Fruit fly (Drosophila melanogaster) whole organism, embryonic: Measurements from ENCODE around the gene CG13126.

Experiments
- Atf6 ChIP-seq: fragments of 200-800 bp; sonication (Bioruptor generic); IDR thresholded peaks from 2 replicates; pipeline ENCODE4 v1.3.6; 2022; ENCODE audit warnings: missing biosample characterization, missing genetic modification characterization
- CG10274 ChIP-seq: fragments of 200-800 bp; sonication (Bioruptor generic); optimal IDR thresholded peaks from 3 replicates; lab custom pipeline; 2017; ENCODE audit warnings: missing biosample characterization, mild to moderate bottlenecking, missing genetic modification characterization
- CG10321 ChIP-seq: fragments of 200-800 bp; sonication (Bioruptor generic); IDR thresholded peaks from 2 replicates; pipeline ENCODE4 v1.3.6; 2022; ENCODE audit warnings: missing biosample characterization, missing genetic modification characterization
- CG11560 ChIP-seq: fragments of 200-800 bp; sonication (Bioruptor generic); IDR thresholded peaks from 3 replicates; pipeline ENCODE4 v1.3.6; 2022; ENCODE audit warnings: missing biosample characterization, missing genetic modification characterization
- CG12104 ChIP-seq: fragments of 200-800 bp; sonication (Bioruptor generic); optimal IDR thresholded peaks from 3 replicates; lab custom pipeline; 2016; ENCODE audit warnings: missing biosample characterization, missing genetic modification characterization
- CG13296 ChIP-seq: fragments of 200-800 bp; sonication (Bioruptor generic); optimal IDR thresholded peaks from 3 replicates; lab custom pipeline; 2018; ENCODE audit warnings: missing biosample characterization, mild to moderate bottlenecking, missing genetic modification characterization
- CG15479 ChIP-seq: fragments of 200-800 bp; sonication (Bioruptor generic); optimal IDR thresholded peaks from 3 replicates; lab custom pipeline; 2019; ENCODE audit warnings: missing biosample characterization, mild to moderate bottlenecking, missing genetic modification characterization, moderate library complexity
- CG17385 ChIP-seq: fragments of 200-800 bp; sonication (Bioruptor generic); optimal IDR thresholded peaks from 3 replicates; lab custom pipeline; 2018; ENCODE audit warnings: missing biosample characterization, mild to moderate bottlenecking, missing genetic modification characterization
- CG2889 ChIP-seq: fragments of 200-800 bp; sonication (Bioruptor generic); IDR thresholded peaks from 3 replicates; pipeline ENCODE4 v1.3.6; 2022; ENCODE audit warnings: missing biosample characterization, missing genetic modification characterization
- CG31388 ChIP-seq: fragments of 200-800 bp; sonication (Bioruptor generic); optimal IDR thresholded peaks from 2 replicates; lab custom pipeline; 2016; ENCODE audit warnings: missing biosample characterization, missing genetic modification characterization
- CG3163 ChIP-seq: fragments of 200-800 bp; sonication (Bioruptor generic); optimal IDR thresholded peaks from 3 replicates; lab custom pipeline; 2016; ENCODE audit warnings: missing biosample characterization, missing genetic modification characterization
- CG4424 ChIP-seq: fragments of 200-800 bp; sonication (Bioruptor generic); optimal IDR thresholded peaks from 3 replicates; lab custom pipeline; 2016; ENCODE audit warnings: missing biosample characterization, missing genetic modification characterization
- CG5180 ChIP-seq: fragments of 200-800 bp; sonication (Bioruptor generic); optimal IDR thresholded peaks from 3 replicates; lab custom pipeline; 2017; ENCODE audit warnings: missing biosample characterization, missing genetic modification characterization, mild to moderate bottlenecking, moderate library complexity, missing genetic modification reagents
- CG5245 ChIP-seq: fragments of 200-800 bp; sonication (Bioruptor generic); optimal IDR thresholded peaks from 3 replicates; lab custom pipeline; 2016; ENCODE audit warnings: missing biosample characterization, missing genetic modification characterization
- CG9215 ChIP-seq: fragments of 200-800 bp; sonication (Bioruptor generic); IDR thresholded peaks from 2 replicates; pipeline ENCODE4 v1.3.6; 2022; ENCODE audit warnings: missing biosample characterization, missing genetic modification characterization
- CG9609 ChIP-seq: fragments of 200-800 bp; sonication (Bioruptor generic); optimal IDR thresholded peaks from 3 replicates; lab custom pipeline; 2016; ENCODE audit warnings: missing biosample characterization, missing genetic modification characterization
- CG9876 ChIP-seq: fragments of 200-800 bp; sonication (Bioruptor generic); optimal IDR thresholded peaks from 2 replicates; lab custom pipeline; 2016; ENCODE audit warnings: missing biosample characterization, missing genetic modification characterization
- D19B ChIP-seq: fragments of 200-800 bp; sonication (Bioruptor generic); optimal IDR thresholded peaks from 2 replicates; lab custom pipeline; 2017; ENCODE audit warnings: missing biosample characterization, mild to moderate bottlenecking, missing genetic modification characterization
- Dbx ChIP-seq: fragments of 200-800 bp; sonication (Bioruptor generic); IDR thresholded peaks from 3 replicates; pipeline ENCODE4 v1.3.6; 2022; ENCODE audit warnings: missing biosample characterization, missing genetic modification characterization
- Deaf1 ChIP-seq: fragments of 200-800 bp; optimal IDR thresholded peaks from 3 replicates; lab custom pipeline; 2019; ENCODE audit warnings: missing biosample characterization, mild to moderate bottlenecking, missing genetic modification characterization, moderate library complexity
- Doc2 ChIP-seq: fragments of 200-800 bp; sonication (Bioruptor generic); IDR thresholded peaks from 2 replicates; pipeline ENCODE4 v1.3.6; 2022; ENCODE audit warnings: missing biosample characterization, missing genetic modification characterization
- Fer1 ChIP-seq: fragments of 200-800 bp; sonication (Bioruptor generic); optimal IDR thresholded peaks from 2 replicates; lab custom pipeline; 2017; ENCODE audit warnings: missing biosample characterization, mild to moderate bottlenecking, missing genetic modification characterization
- Gug ChIP-seq: fragments of 200-800 bp; sonication (Bioruptor generic); IDR thresholded peaks from 4 replicates; pipeline ENCODE4 v1.3.6; 2022; ENCODE audit warnings: missing biosample characterization, missing genetic modification characterization
- HHEX ChIP-seq: fragments of 200-800 bp; sonication (Bioruptor generic); optimal IDR thresholded peaks from 3 replicates; lab custom pipeline; 2017; ENCODE audit warnings: missing biosample characterization, mild to moderate bottlenecking, missing genetic modification characterization, missing genetic modification reagents
- HLH54F ChIP-seq: fragments of 200-800 bp; sonication (Bioruptor generic); optimal IDR thresholded peaks from 3 replicates; lab custom pipeline; 2016; ENCODE audit warnings: missing biosample characterization, missing genetic modification characterization
- Hr51 ChIP-seq, 2 experiments: fragments of 200-800 bp; sonication (Bioruptor generic); optimal IDR thresholded peaks; 2 replicates in 1 of 2; 3 replicates in 1 of 2; lab custom pipeline; 2016 to 2018; ENCODE audit warnings: missing biosample characterization in 2 of 2, missing genetic modification characterization in 2 of 2, mild to moderate bottlenecking in 1 of 2, moderate library complexity in 1 of 2
- Nf-YB ChIP-seq: fragments of 200-800 bp; sonication (Bioruptor generic); optimal IDR thresholded peaks from 3 replicates; lab custom pipeline; 2019; ENCODE audit warnings: missing biosample characterization, mild to moderate bottlenecking, missing genetic modification characterization, moderate library complexity
- Oaz ChIP-seq: fragments of 200-800 bp; sonication (Bioruptor generic); IDR thresholded peaks from 2 replicates; pipeline ENCODE4 v1.3.6; 2022; ENCODE audit warnings: missing biosample characterization, missing genetic modification characterization
- Rfx ChIP-seq: fragments of 200-800 bp; sonication (Bioruptor generic); IDR thresholded peaks from 2 replicates; pipeline ENCODE4 v1.3.6; 2022; ENCODE audit warnings: missing biosample characterization, missing genetic modification characterization
- Scr ChIP-seq: fragments of 200-800 bp; sonication (Bioruptor generic); IDR thresholded peaks from 2 replicates; pipeline ENCODE4 v1.3.6; 2022; ENCODE audit warnings: missing biosample characterization, missing genetic modification characterization; ENCODE audit not compliant: partially characterized antibody
- Tbp ChIP-seq: fragments of >200 bp; optimal IDR thresholded peaks from 2 replicates; lab custom pipeline; 2018; ENCODE audit warnings: missing biosample characterization, missing genetic modification characterization
- Trl ChIP-seq, 3 experiments: fragments of >200 bp in 2 of 3; fragments of 200-800 bp in 1 of 3; sonication (Bioruptor generic) in 1 of 3; optimal IDR thresholded peaks; 2 replicates in 1 of 3; 3 replicates in 2 of 3; lab custom pipeline; 2016 to 2017; ENCODE audit warnings: missing biosample characterization in 1 of 3, missing genetic modification characterization in 1 of 3
- ab ChIP-seq: fragments of 200-800 bp; sonication (Bioruptor generic); optimal IDR thresholded peaks from 2 replicates; lab custom pipeline; 2016; ENCODE audit warnings: missing biosample characterization, missing genetic modification characterization
- da ChIP-seq: fragments of 200-800 bp; sonication (Bioruptor generic); optimal IDR thresholded peaks from 2 replicates; lab custom pipeline; 2016; ENCODE audit warnings: missing biosample characterization, missing genetic modification characterization
- emc ChIP-seq: fragments of 200-800 bp; sonication (Bioruptor generic); optimal IDR thresholded peaks from 2 replicates; lab custom pipeline; 2016; ENCODE audit warnings: missing biosample characterization, missing genetic modification characterization
- gro ChIP-seq: fragments of 200-800 bp; sonication (Bioruptor generic); optimal IDR thresholded peaks from 2 replicates; lab custom pipeline; 2016; ENCODE audit warnings: missing biosample characterization, missing genetic modification characterization
- h ChIP-seq: fragments of >200 bp; optimal IDR thresholded peaks from 2 replicates; lab custom pipeline; 2017
- lab ChIP-seq: fragments of 200-800 bp; sonication (Bioruptor generic); optimal IDR thresholded peaks from 3 replicates; lab custom pipeline; 2017; ENCODE audit warnings: missing biosample characterization, missing genetic modification characterization, mild to moderate bottlenecking, moderate library complexity, missing genetic modification reagents
- mam ChIP-seq: fragments of 200-800 bp; sonication (Bioruptor generic); optimal IDR thresholded peaks from 3 replicates; lab custom pipeline; 2016; ENCODE audit warnings: missing biosample characterization, missing genetic modification characterization
- onecut ChIP-seq: fragments of 200-800 bp; sonication (Bioruptor generic); IDR thresholded peaks from 2 replicates; pipeline ENCODE4 v1.3.6; 2022; ENCODE audit warnings: missing biosample characterization, missing genetic modification characterization
- pnt ChIP-seq: fragments of 200-800 bp; sonication (Bioruptor generic); optimal IDR thresholded peaks from 3 replicates; lab custom pipeline; 2016; ENCODE audit warnings: missing biosample characterization, missing genetic modification characterization
- ranshi ChIP-seq: fragments of 200-800 bp; sonication (Bioruptor generic); IDR thresholded peaks from 2 replicates; pipeline ENCODE4 v1.3.6; 2022; ENCODE audit warnings: missing biosample characterization, missing genetic modification characterization
- repo ChIP-seq: fragments of 200-800 bp; sonication (Bioruptor generic); optimal IDR thresholded peaks from 2 replicates; lab custom pipeline; 2016; ENCODE audit warnings: missing biosample characterization, missing genetic modification characterization
- rib ChIP-seq: fragments of 200-800 bp; sonication (Bioruptor generic); IDR thresholded peaks from 2 replicates; pipeline ENCODE4 v1.3.6; 2022; ENCODE audit warnings: missing biosample characterization, missing genetic modification characterization
- schlank ChIP-seq: fragments of 200-800 bp; sonication (Bioruptor generic); optimal IDR thresholded peaks from 2 replicates; lab custom pipeline; 2018; ENCODE audit warnings: missing biosample characterization, mild to moderate bottlenecking, missing genetic modification characterization
- ssp ChIP-seq: fragments of 200-800 bp; sonication (Bioruptor generic); IDR thresholded peaks from 2 replicates; pipeline ENCODE4 v1.3.6; 2022; ENCODE audit warnings: missing biosample characterization, missing genetic modification characterization
- toy ChIP-seq: fragments of 200-800 bp; sonication (Bioruptor generic); IDR thresholded peaks from 2 replicates; pipeline ENCODE4 v1.3.6; 2022; ENCODE audit warnings: missing biosample characterization, missing genetic modification characterization
- wek ChIP-seq: fragments of 200-800 bp; sonication (Bioruptor generic); optimal IDR thresholded peaks from 3 replicates; lab custom pipeline; 2018; ENCODE audit warnings: missing biosample characterization, mild to moderate bottlenecking, missing genetic modification characterization, moderate library complexity
- zen ChIP-seq: fragments of 200-800 bp; sonication (Bioruptor generic); optimal IDR thresholded peaks from 3 replicates; lab custom pipeline; 2018; ENCODE audit warnings: missing biosample characterization, mild to moderate bottlenecking, missing genetic modification characterization, moderate library complexity
- zf30C ChIP-seq: fragments of 200-800 bp; sonication (Bioruptor generic); optimal IDR thresholded peaks from 3 replicates; lab custom pipeline; 2018; ENCODE audit warnings: missing biosample characterization, mild to moderate bottlenecking, missing genetic modification characterization

Gene CG13126

dm6 chr2L:9984078-9984772, 30.2 kb upstream of the CG13126 start, which contains the start of gene bib (continued):
- peak; percentile 19 for TF ChIP-seq HLH54F (GFP tag; lab: Kevin White, UChicago)
- peak; percentile 14; the same call in 1 of the 2 replicates for TF ChIP-seq ranshi (GFP tag; lab: Robert Waterston, UW)
- peak; percentile 22; the same call in 1 of the 2 replicates for TF ChIP-seq Scr
- peak; percentile 80 for TF ChIP-seq CG15479 (GFP tag; lab: Kevin White, UChicago)
- TF ChIP-seq CG17385 (GFP tag; lab: Kevin White, UChicago) = peak; percentile 81
- peak; percentile 87 for TF ChIP-seq zen (tag; lab: Kevin White, UChicago)
- TF ChIP-seq Tbp (GFP tag; lab: Kevin White, UChicago) = no peak
- no peak for TF ChIP-seq rib
- peak; percentile 73 for TF ChIP-seq CG13296 (GFP tag; lab: Kevin White, UChicago)
- peak; percentile 88 for TF ChIP-seq lab
- peak; percentile 87 for TF ChIP-seq Fer1
- TF ChIP-seq mam (GFP tag; lab: Kevin White, UChicago) = peak; percentile 4
- peak; percentile 32 for TF ChIP-seq CG31388 (GFP tag; lab: Kevin White, UChicago)
- peak; percentile 96 for TF ChIP-seq CG5180 (GFP tag; lab: Kevin White, UChicago)
- TF ChIP-seq Nf-YB (GFP tag; lab: Kevin White, UChicago) = peak; percentile 70
- TF ChIP-seq CG9609 (GFP tag; lab: Kevin White, UChicago) = no peak
- TF ChIP-seq HHEX = peak; percentile 75
- 0 out of 3 replicates have a peak, but pooled peaks have one; percentile 19 for TF ChIP-seq Dbx (GFP tag; lab: Robert Waterston, UW)
- TF ChIP-seq repo = no peak
- no peak for TF ChIP-seq wek
- peak; percentile 47 for TF ChIP-seq D19B (GFP tag; lab: Kevin White, UChicago)
- TF ChIP-seq emc (GFP tag; lab: Kevin White, UChicago) = no peak
- peak; percentile 53; the same call in 2 of the 4 replicates for TF ChIP-seq Gug (GFP tag; lab: Robert Waterston, UW)
- TF ChIP-seq CG9215 = peak; percentile 57
- TF ChIP-seq CG2889 (GFP tag; lab: Robert Waterston, UW) = 0 out of 3 replicates have a peak, but pooled peaks have one; percentile 38
- peak; percentile 67 for TF ChIP-seq Rfx
- no peak for TF ChIP-seq gro (GFP tag; lab: Kevin White, UChicago)
- TF ChIP-seq ssp (GFP tag; lab: Robert Waterston, UW) = peak; percentile 69
- peak; percentile 16 for TF ChIP-seq CG10274 (GFP tag; lab: Kevin White, UChicago)
- TF ChIP-seq zf30C = peak; percentile 99
- TF ChIP-seq pnt (GFP tag; lab: Kevin White, UChicago) = peak; percentile 28
- no peak for TF ChIP-seq h (lab: Kevin White, UChicago)
- no peak for TF ChIP-seq da (GFP tag; lab: Kevin White, UChicago)
- no peak for TF ChIP-seq toy (GFP tag; lab: Robert Waterston, UW)
- no peak for TF ChIP-seq Doc2 (GFP tag; lab: Robert Waterston, UW)
- no peak for TF ChIP-seq CG10321
- TF ChIP-seq CG12104 = peak; percentile 78
- peak; percentile 74 for TF ChIP-seq Deaf1 (tag; lab: Kevin White, UChicago)
- TF ChIP-seq CG4424 (GFP tag; lab: Kevin White, UChicago) = peak; percentile 90
- peak; percentile 62 for TF ChIP-seq Atf6 (GFP tag; lab: Robert Waterston, UW)
- TF ChIP-seq CG11560 = no peak
- no peak for TF ChIP-seq ab (GFP tag; lab: Kevin White, UChicago)
- no peak for TF ChIP-seq CG9876 (GFP tag; lab: Kevin White, UChicago)
- TF ChIP-seq Hr51 (GFP tag; optimal IDR thresholded peaks at IDR 0.05; lab: Kevin White, UChicago) = peak; percentile 54 to 81
- TF ChIP-seq Trl (optimal IDR thresholded peaks at IDR 0.05; lab: Kevin White, UChicago) = no peak
- peak; percentile 24 for TF ChIP-seq Trl (GFP tag; optimal IDR thresholded peaks at IDR 0.05; lab: Kevin White, UChicago)
- peak; percentile 75 for TF ChIP-seq onecut (GFP tag; lab: Robert Waterston, UW)
- TF ChIP-seq CG3163 = no peak
- TF ChIP-seq Oaz (GFP tag; lab: Robert Waterston, UW) = no peak
- TF ChIP-seq schlank (tag; lab: Kevin White, UChicago) = no peak
- peak; percentile 53 for TF ChIP-seq CG5245 (GFP tag; lab: Kevin White, UChicago)
